Fruit fly (Drosophila melanogaster): Measurements from ENCODE around the gene Mcm7.

Gene Mcm7

dm6 chr3L:8920710-8921109, 29.3 kb downstream of the Mcm7 start (continued):
- TF ChIP-seq CG14014 (GFP tag; IDR thresholded peaks at IDR 0.05) (peak; percentile 54; the same call in 1 of the 2 replicates), slbo (GFP tag; IDR thresholded peaks at IDR 0.05) (peak; percentile 74), CG3065 (GFP tag; optimal IDR thresholded peaks at IDR 0.05) (peak; percentile 41), ham (GFP tag; IDR thresholded peaks at IDR 0.05) (no peak), CG9609 (GFP tag; optimal IDR thresholded peaks at IDR 0.05) (peak; percentile 30), Dek (tag; optimal IDR thresholded peaks at IDR 0.05) (peak; percentile 56), CG7357 (GFP tag; IDR thresholded peaks at IDR 0.05) (peak; percentile 52; the same call in 1 of the 3 replicates), so (GFP tag; IDR thresholded peaks at IDR 0.05) (peak; percentile 75; the same call in 1 of the 3 replicates), tna (GFP tag; IDR thresholded peaks at IDR 0.05; ENCODE audit: partially characterized antibody) (no peak), ttk (GFP tag; IDR thresholded peaks at IDR 0.05) (peak; percentile 74), CG8478 (optimal IDR thresholded peaks at IDR 0.05) (no peak), CG30431 (GFP tag; optimal IDR thresholded peaks at IDR 0.05) (no peak), ERR (GFP tag; optimal IDR thresholded peaks at IDR 0.05) (no peak), CG8281 (tag; optimal IDR thresholded peaks at IDR 0.05) (no peak), B-H2 (GFP tag; optimal IDR thresholded peaks at IDR 0.05) (no peak), CG30020 (tag; optimal IDR thresholded peaks at IDR 0.05) (no peak), CG15479 (GFP tag; optimal IDR thresholded peaks at IDR 0.05) (no peak), br (optimal IDR thresholded peaks at IDR 0.05) (no peak), NK7.1 (GFP tag; optimal IDR thresholded peaks at IDR 0.05) (peak; percentile 23), Dfd (GFP tag; optimal IDR thresholded peaks at IDR 0.05) (no peak), hbn (GFP tag; IDR thresholded peaks at IDR 0.05; ENCODE audit: partially characterized antibody) (no peak), CG8924 (tag; optimal IDR thresholded peaks at IDR 0.05) (peak; percentile 62), CG10462 (GFP tag; optimal IDR thresholded peaks at IDR 0.05) (peak; percentile 20), CG8765 (GFP tag; IDR thresholded peaks at IDR 0.05) (no peak), CG6689 (GFP tag; IDR thresholded peaks at IDR 0.05) (peak; percentile 66), CG14965 (GFP tag; optimal IDR thresholded peaks at IDR 0.05; ENCODE audit: borderline replicate concordance) (no peak), psq (GFP tag; optimal IDR thresholded peaks at IDR 0.05) (no peak), Gsc (GFP tag; IDR thresholded peaks at IDR 0.05) (no peak), CG2199 (GFP tag; IDR thresholded peaks at IDR 0.05) (no peak), H2.0 (GFP tag; IDR thresholded peaks at IDR 0.05) (peak; percentile 44), ranshi (GFP tag; IDR thresholded peaks at IDR 0.05) (peak; percentile 63; the same call in 1 of the 2 replicates), bcd (GFP tag; optimal IDR thresholded peaks at IDR 0.05) (peak; percentile 68), otp (GFP tag; IDR thresholded peaks at IDR 0.05) (peak; percentile 51; the same call in 2 of the 3 replicates), toy (GFP tag; IDR thresholded peaks at IDR 0.05) (no peak; the same call in 1 of the 2 replicates), CG9817 (tag; optimal IDR thresholded peaks at IDR 0.05) (peak; percentile 45), CG10209 (GFP tag; optimal IDR thresholded peaks at IDR 0.05) (peak; percentile 60), CG10274 (GFP tag; optimal IDR thresholded peaks at IDR 0.05) (peak; percentile 45), TFAM (GFP tag; optimal IDR thresholded peaks at IDR 0.05) (no peak), cad (GFP tag; optimal IDR thresholded peaks at IDR 0.05) (no peak), CG30403 (GFP tag; optimal IDR thresholded peaks at IDR 0.05) (peak; percentile 67), Dip2 (GFP tag; IDR thresholded peaks at IDR 0.05) (no peak), CG1529 (GFP tag; optimal IDR thresholded peaks at IDR 0.05) (peak; percentile 54), CG17385 (GFP tag; optimal IDR thresholded peaks at IDR 0.05) (peak; percentile 59), CG12744 (GFP tag; optimal IDR thresholded peaks at IDR 0.05) (peak; percentile 46), CG1603 (tag; optimal IDR thresholded peaks at IDR 0.05) (peak; percentile 87), CG1602 (GFP tag; optimal IDR thresholded peaks at IDR 0.05) (peak; percentile 37), slou (GFP tag; optimal IDR thresholded peaks at IDR 0.05) (no peak), CG12942 (GFP tag; optimal IDR thresholded peaks at IDR 0.05) (peak; percentile 21), CG3163 (GFP tag; optimal IDR thresholded peaks at IDR 0.05) (no peak), gro (GFP tag; optimal IDR thresholded peaks at IDR 0.05) (peak; percentile 36), cwo (GFP tag; optimal IDR thresholded peaks at IDR 0.05) (peak; percentile 63), tx (GFP tag; optimal IDR thresholded peaks at IDR 0.05) (no peak), Bdp1 (GFP tag; optimal IDR thresholded peaks at IDR 0.05) (peak; percentile 30)
